Worm (Caenorhabditis elegans): Measurements from ENCODE around the gene hacd-1.

- TF ChIP-seq nhr-6 (tag; optimal IDR thresholded peaks at IDR 0.05) (no peak), ama-1 (optimal IDR thresholded peaks at IDR 0.05) (peak; percentile 79), snpc-4 (tag; optimal IDR thresholded peaks at IDR 0.05) (no peak), aly-2 (tag; optimal IDR thresholded peaks at IDR 0.05) (no peak), ztf-4 (tag; optimal IDR thresholded peaks at IDR 0.05) (no peak), lin-13 (GFP tag; optimal IDR thresholded peaks at IDR 0.05) (no peak), ztf-11 (tag; optimal IDR thresholded peaks at IDR 0.05) (no peak), R02D3.7 (tag; optimal IDR thresholded peaks at IDR 0.05) (no peak), ceh-82 (tag; optimal IDR thresholded peaks at IDR 0.05) (no peak)
Measured at ce11 chrV:1447079-1447478, 13.1 kb upstream of the hacd-1 start, which contains the start of gene cnc-4.

All from whole organism, L2 larva.